Fruit fly (Drosophila melanogaster): ENCODE data around the gene CG31710.

DNA sequence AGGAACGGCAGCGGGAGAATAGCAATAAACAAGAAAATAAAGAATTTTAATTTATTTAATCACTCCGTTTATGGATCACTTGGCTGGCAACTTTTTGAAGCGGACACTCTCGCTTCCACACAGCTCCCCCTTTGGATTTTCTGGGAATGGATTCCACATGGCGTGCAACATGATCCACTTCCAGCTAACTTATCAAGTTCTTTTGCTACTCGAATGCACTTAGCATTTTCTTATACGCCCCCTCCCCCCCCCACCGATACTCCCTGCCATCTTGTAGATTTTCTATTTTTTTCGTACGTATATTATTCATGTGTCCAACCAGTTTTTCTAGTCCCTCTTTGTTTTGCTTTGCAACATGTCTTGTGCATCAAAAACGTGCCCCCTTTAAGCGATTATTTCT, 1.4 kb downstream of the CG31710 start:
- TF ChIP-seq br (GFP tag; optimal IDR thresholded peaks at IDR 0.05) (no peak), sage (GFP tag; optimal IDR thresholded peaks at IDR 0.05) (no peak), Hr83 (GFP tag; optimal IDR thresholded peaks at IDR 0.05; ENCODE audit: poor library complexity, severe bottlenecking) (no peak), Abd-B (GFP tag; optimal IDR thresholded peaks at IDR 0.05) (no peak)

Data from whole organism, wandering third instar larva.